Worm (Caenorhabditis elegans) whole organism, L4/young adult: ENCODE results near the gene sri-20.

Source experiments
- W03F9.2 ChIP-seq: fragments of 150-350 bp; optimal IDR thresholded peaks from 2 replicates; lab custom pipeline; 2014; ENCODE audit warnings: missing biosample characterization, missing genetic modification characterization
- dao-5 ChIP-seq: sonication (generic microtip); optimal IDR thresholded peaks from 2 replicates; lab custom pipeline; 2016; ENCODE audit warnings: missing genotype, missing genetic modification characterization, moderate library complexity, missing compliant biosample characterization
- him-1 ChIP-seq: sonication (generic microtip); optimal IDR thresholded peaks from 2 replicates; lab custom pipeline; 2016; ENCODE audit warnings: missing genotype, missing genetic modification reagents, missing genetic modification characterization, missing compliant biosample characterization

ce11 chrV:10410030-10410713, 41.8 kb downstream of the sri-20 start, which contains the start of gene F15H10.12:
- TF ChIP-seq him-1 (tag; lab: Kevin White, UChicago) (no peak), dao-5 (no peak), W03F9.2 (no peak)
